Worm (Caenorhabditis elegans) whole organism, L4/young adult: ENCODE measurements around the gene T26A8.3.

ENCODE experiments used
- W03F9.2 ChIP-seq: fragments of 150-350 bp; optimal IDR thresholded peaks from 2 replicates; lab custom pipeline; 2014; ENCODE audit warnings: missing biosample characterization, missing genetic modification characterization
- dao-5 ChIP-seq: sonication (generic microtip); optimal IDR thresholded peaks from 2 replicates; lab custom pipeline; 2016; ENCODE audit warnings: missing genotype, missing genetic modification characterization, moderate library complexity, missing compliant biosample characterization
- him-1 ChIP-seq: sonication (generic microtip); optimal IDR thresholded peaks from 2 replicates; lab custom pipeline; 2016; ENCODE audit warnings: missing genotype, missing genetic modification reagents, missing genetic modification characterization, missing compliant biosample characterization

ce11 chrIV:8397814-8398213 lies 28.6 kb downstream of the T26A8.3 start:
- TF ChIP-seq him-1 (tag; lab: Kevin White, UChicago), result no peak
- no peak for TF ChIP-seq dao-5
- no peak for TF ChIP-seq W03F9.2 (tag; lab: Kevin White, UChicago)
